Worm (Caenorhabditis elegans) whole organism, L3 larva: ENCODE results near the gene T05C1.3.

Experiments used
- ama-1 ChIP-seq: fragments of 150-350 bp; optimal IDR thresholded peaks from 2 replicates; lab custom pipeline; 2018
- ceh-9 ChIP-seq: sonication (generic microtip); optimal IDR thresholded peaks from 2 replicates; lab custom pipeline; 2018; ENCODE audit warnings: missing biosample characterization, missing genetic modification characterization
- elt-3 ChIP-seq, 3 experiments: fragments of 150-350 bp in 1 of 3; sonication (generic microtip) in 2 of 3; optimal IDR thresholded peaks; 2 replicates in 2 of 3; 4 replicates in 1 of 3; lab custom pipeline; 2014 to 2017; ENCODE audit warnings: missing biosample characterization in 3 of 3, missing genetic modification characterization in 3 of 3
- fkh-2 ChIP-seq: fragments of 150-350 bp; optimal IDR thresholded peaks from 2 replicates; lab custom pipeline; 2014; ENCODE audit warnings: missing biosample characterization, missing genetic modification reagents, missing genetic modification characterization
- fos-1 ChIP-seq: fragments of 150-350 bp; optimal IDR thresholded peaks from 2 replicates; lab custom pipeline; 2014; ENCODE audit warnings: missing biosample characterization, missing genetic modification characterization
- lin-39 ChIP-seq: fragments of 150-350 bp; optimal IDR thresholded peaks from 2 replicates; lab custom pipeline; 2018; ENCODE audit warnings: missing biosample characterization, missing genetic modification reagents, missing genetic modification characterization
- nhr-11 ChIP-seq: fragments of 150-350 bp; optimal IDR thresholded peaks from 2 replicates; lab custom pipeline; 2014; ENCODE audit warnings: missing biosample characterization, missing genetic modification characterization
- nhr-76 ChIP-seq: fragments of 150-350 bp; sonication (generic microtip); optimal IDR thresholded peaks from 5 replicates; lab custom pipeline; 2014; ENCODE audit warnings: missing biosample characterization, missing genetic modification characterization
- nhr-77 ChIP-seq: fragments of 150-350 bp; optimal IDR thresholded peaks from 2 replicates; lab custom pipeline; 2014; ENCODE audit warnings: missing biosample characterization, missing genetic modification characterization
- sea-2 ChIP-seq: fragments of 150-350 bp; sonication (generic microtip); optimal IDR thresholded peaks from 4 replicates; lab custom pipeline; 2014; ENCODE audit warnings: missing biosample characterization, missing genetic modification reagents, missing genetic modification characterization
- skn-1 ChIP-seq: fragments of 150-350 bp; optimal IDR thresholded peaks from 2 replicates; lab custom pipeline; 2014; ENCODE audit warnings: missing biosample characterization, missing genetic modification characterization
- unc-62 ChIP-seq: fragments of 150-350 bp; sonication (generic microtip); optimal IDR thresholded peaks from 4 replicates; lab custom pipeline; 2014; ENCODE audit warnings: missing biosample characterization, missing genetic modification reagents, missing genetic modification characterization
- ztf-11 ChIP-seq: fragments of 150-350 bp; optimal IDR thresholded peaks from 2 replicates; lab custom pipeline; 2014; ENCODE audit warnings: missing biosample characterization, missing genetic modification characterization

DNA sequence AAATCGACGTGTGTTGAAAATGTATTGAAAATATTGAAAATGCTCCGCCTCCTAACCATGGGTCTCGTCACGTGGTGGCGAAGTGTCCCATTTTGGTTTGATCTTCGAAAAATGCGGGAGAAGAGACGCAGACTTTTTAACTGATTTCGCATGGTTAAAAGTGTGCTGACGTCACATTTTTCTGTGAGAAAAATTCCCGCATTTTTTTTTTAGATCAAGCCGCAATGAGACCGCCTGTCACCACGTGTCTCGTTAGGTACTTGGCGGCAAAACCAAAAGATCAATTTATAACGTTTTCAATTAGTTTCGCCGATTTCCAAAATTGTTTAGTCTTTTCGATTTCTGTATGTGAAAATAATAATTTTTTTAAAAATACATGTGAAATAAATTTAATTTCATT lies 36.0 kb upstream of the T05C1.3 start:
- TF ChIP-seq ama-1 (lab: Kevin White, UChicago), result no peak
- TF ChIP-seq nhr-11 (tag; lab: Kevin White, UChicago), result no peak
- TF ChIP-seq ceh-9 (tag; lab: Kevin White, UChicago), result no peak
- TF ChIP-seq elt-3 (tag; optimal IDR thresholded peaks at IDR 0.05; lab: Kevin White, UChicago), result no peak
- TF ChIP-seq fos-1 (tag; lab: Kevin White, UChicago), result no peak
- TF ChIP-seq nhr-76, result no peak
- no peak for TF ChIP-seq ztf-11 (tag; lab: Kevin White, UChicago)
- TF ChIP-seq fkh-2 (tag; lab: Kevin White, UChicago), result no peak
- no peak for TF ChIP-seq nhr-77
- TF ChIP-seq unc-62 (GFP tag; lab: Kevin White, UChicago), result no peak
- TF ChIP-seq lin-39, result no peak
- TF ChIP-seq sea-2, result no peak
- no peak for TF ChIP-seq skn-1
